Fruit fly (Drosophila melanogaster): ENCODE results near the gene Chrac-16.

DNA sequence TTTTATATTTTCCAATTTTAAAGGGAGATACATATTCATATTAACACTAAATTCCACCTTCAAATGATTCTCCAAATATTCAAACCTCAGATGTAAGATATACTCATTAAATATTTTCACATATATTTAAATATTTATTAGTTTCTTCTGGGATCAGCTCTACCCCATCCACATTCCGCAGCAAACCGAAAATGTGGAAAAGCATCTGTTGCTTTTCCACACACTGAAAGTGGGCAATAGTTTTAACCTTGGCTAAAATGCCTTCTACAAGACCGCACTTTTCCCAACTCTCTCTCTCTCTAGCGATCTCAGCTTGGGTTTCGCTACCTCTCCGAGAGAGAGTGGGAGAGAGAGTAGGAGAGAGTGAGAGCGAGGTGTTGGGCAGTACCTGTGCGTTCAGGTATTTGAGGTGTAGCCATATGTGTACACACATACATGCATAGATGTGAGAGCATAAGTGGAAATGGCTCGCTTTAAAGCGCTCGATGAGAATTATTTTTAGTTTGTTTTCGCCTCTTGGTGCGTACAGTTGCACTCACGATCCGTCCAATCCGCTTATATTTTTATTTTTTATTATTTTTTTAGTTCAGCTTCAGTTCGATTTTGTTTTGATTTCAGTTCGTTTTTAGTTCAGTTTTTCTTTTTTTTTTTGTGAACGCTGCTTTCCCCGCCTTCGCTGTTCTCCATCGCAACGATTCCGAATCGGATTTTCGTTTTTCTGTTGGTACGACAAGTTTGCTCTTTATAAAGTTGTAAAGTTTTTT lies 10.9 kb downstream of the Chrac-16 start, which contains the start of gene CG1806:
- TF ChIP-seq pad (GFP tag; optimal IDR thresholded peaks at IDR 0.05) (peak; percentile 88), CG14711 (tag; optimal IDR thresholded peaks at IDR 0.05) (no peak), CG11617 (GFP tag; optimal IDR thresholded peaks at IDR 0.05) (no peak), Crg-1 (GFP tag; optimal IDR thresholded peaks at IDR 0.05) (no peak), cic (GFP tag; optimal IDR thresholded peaks at IDR 0.05) (no peak)
